Fruit fly (Drosophila melanogaster) whole organism, embryonic: ENCODE measurements around the gene Orp8.
A peak's percentile ranks its signal among the peaks of the same experiment; 100 is the strongest.

ENCODE experiments used
- Atf6 ChIP-seq: fragments of 200-800 bp; sonication (Bioruptor generic); IDR thresholded peaks from 2 replicates; pipeline ENCODE4 v1.3.6; 2022; ENCODE audit warnings: missing biosample characterization, missing genetic modification characterization
- Bgb ChIP-seq: fragments of 200-800 bp; sonication (Bioruptor generic); IDR thresholded peaks from 2 replicates; pipeline ENCODE4 v1.3.6; 2022; ENCODE audit warnings: missing biosample characterization, missing genetic modification characterization; ENCODE audit not compliant: partially characterized antibody
- BtbVII ChIP-seq: fragments of 200-800 bp; sonication (Bioruptor generic); optimal IDR thresholded peaks from 3 replicates; lab custom pipeline; 2017; ENCODE audit warnings: missing biosample characterization, mild to moderate bottlenecking, missing genetic modification characterization
- CG10431 ChIP-seq: fragments of 200-800 bp; sonication (Bioruptor generic); optimal IDR thresholded peaks from 3 replicates; lab custom pipeline; 2018; ENCODE audit warnings: missing biosample characterization, mild to moderate bottlenecking, missing genetic modification characterization
- CG12942 ChIP-seq: fragments of 200-800 bp; sonication (Bioruptor generic); optimal IDR thresholded peaks from 3 replicates; lab custom pipeline; 2016; ENCODE audit warnings: missing biosample characterization, missing genetic modification characterization
- CG13287 ChIP-seq: fragments of 200-800 bp; sonication (Bioruptor generic); IDR thresholded peaks from 2 replicates; pipeline ENCODE4 v1.3.6; 2022; ENCODE audit warnings: missing biosample characterization, missing genetic modification characterization; ENCODE audit not compliant: partially characterized antibody
- CG13624 ChIP-seq: fragments of 200-800 bp; sonication (Bioruptor generic); optimal IDR thresholded peaks from 2 replicates; lab custom pipeline; 2016; ENCODE audit warnings: missing biosample characterization, missing genetic modification characterization
- CG1529 ChIP-seq: fragments of 200-800 bp; sonication (Bioruptor generic); optimal IDR thresholded peaks from 3 replicates; lab custom pipeline; 2018; ENCODE audit warnings: missing biosample characterization, missing genetic modification characterization
- CG16815 ChIP-seq: fragments of 200-800 bp; sonication (Bioruptor generic); optimal IDR thresholded peaks from 3 replicates; lab custom pipeline; 2017; ENCODE audit warnings: missing biosample characterization, mild to moderate bottlenecking, missing genetic modification characterization
- CG18262 ChIP-seq: fragments of 200-800 bp; optimal IDR thresholded peaks from 3 replicates; lab custom pipeline; 2019; ENCODE audit warnings: missing biosample characterization, mild to moderate bottlenecking, missing genetic modification characterization, moderate library complexity
- CG31224 ChIP-seq: fragments of 200-800 bp; sonication (Bioruptor generic); IDR thresholded peaks from 2 replicates; pipeline ENCODE4 v1.3.6; 2022; ENCODE audit warnings: missing biosample characterization, missing genetic modification characterization
- CG4360 ChIP-seq: fragments of 200-800 bp; sonication (Bioruptor generic); IDR thresholded peaks from 2 replicates; pipeline ENCODE4 v1.3.6; 2022; ENCODE audit warnings: missing biosample characterization, missing genetic modification characterization
- CG5953 ChIP-seq: fragments of 200-800 bp; sonication (Bioruptor generic); IDR thresholded peaks from 2 replicates; pipeline ENCODE4 v1.3.6; 2022; ENCODE audit warnings: missing biosample characterization, missing genetic modification characterization
- CG6791 ChIP-seq: fragments of 200-800 bp; sonication (Bioruptor generic); IDR thresholded peaks from 3 replicates; pipeline ENCODE4 v1.3.6; 2022; ENCODE audit warnings: missing biosample characterization, missing genetic modification characterization; ENCODE audit not compliant: partially characterized antibody
- CG7271 ChIP-seq: fragments of 200-800 bp; sonication (Bioruptor generic); optimal IDR thresholded peaks from 2 replicates; lab custom pipeline; 2018; ENCODE audit warnings: missing biosample characterization, mild to moderate bottlenecking, missing genetic modification characterization, moderate library complexity
- CG7745 ChIP-seq: fragments of 200-800 bp; sonication (Bioruptor generic); optimal IDR thresholded peaks from 2 replicates; lab custom pipeline; 2018; ENCODE audit warnings: missing biosample characterization, mild to moderate bottlenecking, missing genetic modification characterization, moderate library complexity
- CG7963 ChIP-seq: fragments of 200-800 bp; sonication (Bioruptor generic); IDR thresholded peaks from 3 replicates; pipeline ENCODE4 v1.3.6; 2022; ENCODE audit warnings: missing biosample characterization, missing genetic modification characterization; ENCODE audit not compliant: partially characterized antibody
- CG8290 ChIP-seq, 3 experiments: fragments of 200-800 bp; sonication (Bioruptor generic); optimal IDR thresholded peaks; 2 replicates each; lab custom pipeline; 2016 to 2019; ENCODE audit warnings: missing biosample characterization in 3 of 3, missing genetic modification characterization in 3 of 3, mild to moderate bottlenecking in 2 of 3, moderate library complexity in 1 of 3
- CG9932 ChIP-seq: fragments of 200-800 bp; sonication (Bioruptor generic); IDR thresholded peaks from 2 replicates; pipeline ENCODE4 v1.3.6; 2022; ENCODE audit warnings: missing biosample characterization, missing genetic modification characterization
- Dbx ChIP-seq: fragments of 200-800 bp; sonication (Bioruptor generic); IDR thresholded peaks from 3 replicates; pipeline ENCODE4 v1.3.6; 2022; ENCODE audit warnings: missing biosample characterization, missing genetic modification characterization
- Dip3 ChIP-seq: fragments of 200-800 bp; sonication (Bioruptor generic); optimal IDR thresholded peaks from 3 replicates; lab custom pipeline; 2016; ENCODE audit warnings: missing biosample characterization, missing genetic modification characterization
- HLH54F ChIP-seq: fragments of 200-800 bp; sonication (Bioruptor generic); optimal IDR thresholded peaks from 3 replicates; lab custom pipeline; 2016; ENCODE audit warnings: missing biosample characterization, missing genetic modification characterization
- HmgZ ChIP-seq: fragments of 200-800 bp; sonication (Bioruptor generic); optimal IDR thresholded peaks from 2 replicates; lab custom pipeline; 2018; ENCODE audit warnings: missing biosample characterization, mild to moderate bottlenecking, missing genetic modification characterization
- Lim3 ChIP-seq: fragments of 200-800 bp; sonication (Bioruptor generic); IDR thresholded peaks from 2 replicates; pipeline ENCODE4 v1.3.6; 2022; ENCODE audit warnings: missing biosample characterization, missing genetic modification characterization
- Nf-YA ChIP-seq: fragments of 200-800 bp; sonication (Bioruptor generic); IDR thresholded peaks from 2 replicates; pipeline ENCODE4 v1.3.6; 2022; ENCODE audit warnings: missing biosample characterization, missing genetic modification characterization
- Nf-YB ChIP-seq: fragments of 200-800 bp; sonication (Bioruptor generic); optimal IDR thresholded peaks from 3 replicates; lab custom pipeline; 2019; ENCODE audit warnings: missing biosample characterization, mild to moderate bottlenecking, missing genetic modification characterization, moderate library complexity
- Sin3A ChIP-seq: fragments of >200 bp; optimal IDR thresholded peaks from 2 replicates; lab custom pipeline; 2018
- Sox102F ChIP-seq: fragments of 200-800 bp; sonication (Bioruptor generic); optimal IDR thresholded peaks from 2 replicates; lab custom pipeline; 2018; ENCODE audit warnings: missing biosample characterization, mild to moderate bottlenecking, missing genetic modification characterization, moderate library complexity
- Stat92E ChIP-seq, 3 experiments: fragments of >200 bp in 2 of 3; fragments of 200-800 bp in 1 of 3; sonication (Bioruptor generic) in 1 of 3; optimal IDR thresholded peaks; 2 replicates each; lab custom pipeline; 2017 to 2019; ENCODE audit warnings: missing biosample characterization in 3 of 3, missing genetic modification characterization in 3 of 3, mild to moderate bottlenecking in 1 of 3, moderate library complexity in 1 of 3
- YL-1 ChIP-seq: fragments of 200-800 bp; sonication (Bioruptor generic); optimal IDR thresholded peaks from 3 replicates; lab custom pipeline; 2017; ENCODE audit warnings: missing biosample characterization, mild to moderate bottlenecking, missing genetic modification characterization
- ac ChIP-seq: fragments of 200-800 bp; sonication (Bioruptor generic); optimal IDR thresholded peaks from 3 replicates; lab custom pipeline; 2017; ENCODE audit warnings: missing biosample characterization, mild to moderate bottlenecking, missing genetic modification characterization
- al ChIP-seq: fragments of 200-800 bp; sonication (Bioruptor generic); IDR thresholded peaks from 2 replicates; pipeline ENCODE4 v1.3.6; 2022; ENCODE audit warnings: missing biosample characterization, missing genetic modification characterization
- ato ChIP-seq: fragments of 200-800 bp; sonication (Bioruptor generic); IDR thresholded peaks from 2 replicates; pipeline ENCODE4 v1.3.6; 2022; ENCODE audit warnings: missing biosample characterization, missing genetic modification characterization; ENCODE audit not compliant: partially characterized antibody
- bcd ChIP-seq: fragments of 200-800 bp; sonication (Bioruptor generic); optimal IDR thresholded peaks from 2 replicates; lab custom pipeline; 2017; ENCODE audit warnings: missing biosample characterization, mild to moderate bottlenecking, missing genetic modification characterization
- bsh ChIP-seq, 2 experiments: fragments of 200-800 bp; sonication (Bioruptor generic); optimal IDR thresholded peaks; 2 replicates each; lab custom pipeline; 2017 to 2018; ENCODE audit warnings: mild to moderate bottlenecking in 2 of 2, missing biosample characterization in 2 of 2, missing genetic modification characterization in 2 of 2, moderate library complexity in 1 of 2
- chm ChIP-seq: fragments of 200-800 bp; sonication (Bioruptor generic); IDR thresholded peaks from 2 replicates; pipeline ENCODE4 v1.3.6; 2022; ENCODE audit warnings: missing biosample characterization, missing genetic modification characterization
- croc ChIP-seq: fragments of 200-800 bp; sonication (Bioruptor generic); conservative IDR thresholded peaks from 3 replicates; pipeline ENCODE4 v1.3.6; 2022; ENCODE audit warnings: missing biosample characterization, missing genetic modification characterization
- dmrt99B ChIP-seq: fragments of 200-800 bp; sonication (Bioruptor generic); optimal IDR thresholded peaks from 2 replicates; lab custom pipeline; 2018; ENCODE audit warnings: missing biosample characterization, mild to moderate bottlenecking, missing genetic modification characterization, moderate library complexity
- ems ChIP-seq: fragments of 200-800 bp; sonication (Bioruptor generic); optimal IDR thresholded peaks from 3 replicates; lab custom pipeline; 2016; ENCODE audit warnings: missing biosample characterization, missing genetic modification characterization
- exex ChIP-seq: fragments of 200-800 bp; sonication (Bioruptor generic); optimal IDR thresholded peaks from 4 replicates; lab custom pipeline; 2018; ENCODE audit warnings: missing biosample characterization, mild to moderate bottlenecking, missing genetic modification characterization, moderate library complexity
- ftz-f1 ChIP-seq: fragments of 200-800 bp; sonication (Bioruptor generic); optimal IDR thresholded peaks from 2 replicates; lab custom pipeline; 2016; ENCODE audit warnings: missing biosample characterization, missing genetic modification characterization
- grn ChIP-seq: fragments of 200-800 bp; sonication (Bioruptor generic); optimal IDR thresholded peaks from 3 replicates; lab custom pipeline; 2017; ENCODE audit warnings: missing biosample characterization, missing genetic modification characterization
- hb ChIP-seq: fragments of 200-800 bp; sonication (Bioruptor generic); IDR thresholded peaks from 3 replicates; pipeline ENCODE4 v1.3.6; 2022; ENCODE audit warnings: missing biosample characterization, missing genetic modification characterization; ENCODE audit not compliant: partially characterized antibody
- kah ChIP-seq: fragments of 200-800 bp; sonication (Bioruptor generic); optimal IDR thresholded peaks from 2 replicates; lab custom pipeline; 2018; ENCODE audit warnings: missing biosample characterization, mild to moderate bottlenecking, missing genetic modification characterization
- lbe ChIP-seq: fragments of 200-800 bp; sonication (Bioruptor generic); optimal IDR thresholded peaks from 2 replicates; lab custom pipeline; 2016; ENCODE audit warnings: missing biosample characterization, mild to moderate bottlenecking, missing genetic modification characterization
- p53 ChIP-seq: fragments of 200-800 bp; sonication (Bioruptor generic); optimal IDR thresholded peaks from 2 replicates; lab custom pipeline; 2016; ENCODE audit warnings: missing biosample characterization, missing genetic modification characterization
- sug ChIP-seq: fragments of 200-800 bp; optimal IDR thresholded peaks from 2 replicates; lab custom pipeline; 2019; ENCODE audit warnings: missing biosample characterization, mild to moderate bottlenecking, missing genetic modification characterization, moderate library complexity
- ttk ChIP-seq: fragments of 200-800 bp; sonication (Bioruptor generic); IDR thresholded peaks from 2 replicates; pipeline ENCODE4 v2.1.2; 2022; ENCODE audit warnings: missing biosample characterization, missing genetic modification characterization
- wek ChIP-seq: fragments of 200-800 bp; sonication (Bioruptor generic); optimal IDR thresholded peaks from 3 replicates; lab custom pipeline; 2018; ENCODE audit warnings: missing biosample characterization, mild to moderate bottlenecking, missing genetic modification characterization, moderate library complexity

The Orp8 gene

DNA sequence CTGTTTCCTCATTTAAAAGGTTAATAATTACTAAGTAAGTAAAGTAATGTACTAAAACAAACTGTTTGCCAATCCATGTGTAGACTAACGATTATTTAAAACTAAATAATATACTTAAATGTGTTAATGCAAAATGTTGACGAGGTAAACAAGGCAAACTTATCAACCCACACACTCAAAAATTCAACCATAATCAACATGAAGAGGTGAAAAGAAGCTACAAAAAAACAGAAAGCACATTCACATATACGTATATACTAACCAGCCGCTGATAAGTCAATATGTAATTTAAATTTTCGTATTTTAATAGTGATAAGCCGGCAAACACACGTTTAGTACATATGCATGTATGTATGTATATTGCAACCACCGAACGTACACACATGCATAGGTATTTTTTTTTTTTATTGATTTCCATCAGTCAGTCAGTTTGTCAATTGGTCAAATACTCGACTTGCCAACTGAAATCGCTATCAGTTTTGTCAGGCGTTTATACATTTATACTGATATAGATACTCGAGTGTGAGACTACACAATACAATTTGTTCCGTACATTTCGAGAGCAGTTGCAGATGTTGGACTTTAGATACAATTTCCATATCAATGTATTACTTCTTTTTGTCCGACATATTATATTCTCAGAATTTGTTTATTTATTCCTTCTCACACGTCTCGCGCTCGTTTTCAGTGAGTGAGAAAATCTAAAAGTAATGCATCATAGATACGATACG, 49.5 kb upstream of the Orp8 start (continued):
- TF ChIP-seq Bgb (GFP tag; lab: Robert Waterston, UW) (no peak), sug (tag; lab: Kevin White, UChicago) (peak; percentile 46), CG1529 (GFP tag; lab: Kevin White, UChicago) (peak; percentile 30), CG31224 (GFP tag; lab: Robert Waterston, UW) (no peak), CG18262 (tag; lab: Kevin White, UChicago) (peak; percentile 51), grn (peak; percentile 41), Sin3A (lab: Kevin White, UChicago) (no peak), Stat92E (GFP tag; optimal IDR thresholded peaks at IDR 0.05; lab: Kevin White, UChicago) (no peak), ac (peak; percentile 43), p53 (no peak), ato (GFP tag; lab: Robert Waterston, UW) (no peak), dmrt99B (tag; lab: Kevin White, UChicago) (peak; percentile 50), ftz-f1 (GFP tag; lab: Kevin White, UChicago) (no peak), Dbx (GFP tag; lab: Robert Waterston, UW) (0 out of 3 replicates have a peak, but pooled peaks have one; percentile 19), CG12942 (GFP tag; lab: Kevin White, UChicago) (no peak), CG16815 (GFP tag; lab: Kevin White, UChicago) (no peak), ttk (GFP tag; lab: Robert Waterston, UW) (no peak), kah (no peak), CG7745 (tag; lab: Kevin White, UChicago) (no peak), CG8290 (GFP tag; optimal IDR thresholded peaks at IDR 0.05; lab: Kevin White, UChicago) (no peak), CG8290 (tag; optimal IDR thresholded peaks at IDR 0.05; lab: Kevin White, UChicago) (peak in 1 of 2 experiments; percentile 51), wek (GFP tag; lab: Kevin White, UChicago) (peak; percentile 34), CG7963 (GFP tag; lab: Robert Waterston, UW) (no peak), al (GFP tag; lab: Robert Waterston, UW) (no peak), YL-1 (peak; percentile 21), CG10431 (GFP tag; lab: Kevin White, UChicago) (no peak), bcd (GFP tag; lab: Kevin White, UChicago) (no peak), HLH54F (GFP tag; lab: Kevin White, UChicago) (no peak), Lim3 (GFP tag; lab: Robert Waterston, UW) (no peak), exex (tag; lab: Kevin White, UChicago) (peak; percentile 84), Nf-YB (GFP tag; lab: Kevin White, UChicago) (peak; percentile 10), BtbVII (GFP tag; lab: Kevin White, UChicago) (no peak), lbe (GFP tag; lab: Kevin White, UChicago) (peak; percentile 14), Dip3 (GFP tag; lab: Kevin White, UChicago) (no peak), hb (GFP tag; lab: Robert Waterston, UW) (no peak), Nf-YA (GFP tag; lab: Robert Waterston, UW) (no peak), HmgZ (tag; lab: Kevin White, UChicago) (peak; percentile 39), CG13624 (GFP tag; lab: Kevin White, UChicago) (no peak), Sox102F (GFP tag; lab: Kevin White, UChicago) (peak; percentile 56), CG6791 (GFP tag; lab: Robert Waterston, UW) (no peak), CG13287 (GFP tag; lab: Robert Waterston, UW) (no peak), CG5953 (GFP tag; lab: Robert Waterston, UW) (no peak), chm (GFP tag; lab: Robert Waterston, UW) (no peak), ems (no peak), bsh (GFP tag; optimal IDR thresholded peaks at IDR 0.05; lab: Kevin White, UChicago) (peak in 1 of 2 experiments; percentile 73), croc (GFP tag; lab: Robert Waterston, UW) (no peak), CG4360 (GFP tag; lab: Robert Waterston, UW) (no peak), CG7271 (peak; percentile 57), Atf6 (GFP tag; lab: Robert Waterston, UW) (peak; percentile 8; the same call in 1 of the 2 replicates), CG9932 (GFP tag; lab: Robert Waterston, UW) (no peak)
